Fruit fly (Drosophila melanogaster) whole organism, embryonic: ENCODE measurements around the gene slp1.

Experiments
- Adf1 ChIP-seq: fragments of 200-800 bp; sonication (Bioruptor generic); IDR thresholded peaks from 2 replicates; pipeline ENCODE4 v1.3.6; 2022; ENCODE audit warnings: missing biosample characterization, missing genetic modification characterization
- Atf-2 ChIP-seq: fragments of 200-800 bp; sonication (Bioruptor generic); optimal IDR thresholded peaks from 2 replicates; lab custom pipeline; 2016; ENCODE audit warnings: missing biosample characterization, missing genetic modification characterization
- C15 ChIP-seq: fragments of 200-800 bp; sonication (Bioruptor generic); IDR thresholded peaks from 3 replicates; pipeline ENCODE4 v1.3.6; 2022; ENCODE audit warnings: missing biosample characterization, missing genetic modification characterization
- CG11247 ChIP-seq: fragments of 200-800 bp; sonication (Bioruptor generic); IDR thresholded peaks from 2 replicates; pipeline ENCODE4 v1.3.6; 2022; ENCODE audit warnings: missing biosample characterization, missing genetic modification characterization
- CG12236 ChIP-seq: fragments of 200-800 bp; sonication (Bioruptor generic); optimal IDR thresholded peaks from 2 replicates; lab custom pipeline; 2016; ENCODE audit warnings: missing biosample characterization, missing genetic modification characterization
- CG14860 ChIP-seq: fragments of 200-800 bp; sonication (Bioruptor generic); IDR thresholded peaks from 3 replicates; pipeline ENCODE4 v1.3.6; 2022; ENCODE audit warnings: missing biosample characterization, missing genetic modification characterization; ENCODE audit not compliant: partially characterized antibody
- CG14965 ChIP-seq: fragments of 200-800 bp; sonication (Bioruptor generic); optimal IDR thresholded peaks from 2 replicates; lab custom pipeline; 2016; ENCODE audit warnings: missing biosample characterization, missing genetic modification characterization, borderline replicate concordance
- CG15696 ChIP-seq: fragments of 200-800 bp; sonication (Bioruptor generic); optimal IDR thresholded peaks from 2 replicates; lab custom pipeline; 2019; ENCODE audit warnings: missing biosample characterization, mild to moderate bottlenecking, missing genetic modification characterization, moderate library complexity
- CG17385 ChIP-seq: fragments of 200-800 bp; sonication (Bioruptor generic); optimal IDR thresholded peaks from 3 replicates; lab custom pipeline; 2018; ENCODE audit warnings: missing biosample characterization, mild to moderate bottlenecking, missing genetic modification characterization
- CG1832 ChIP-seq: fragments of 200-800 bp; sonication (Bioruptor generic); optimal IDR thresholded peaks from 2 replicates; lab custom pipeline; 2017; ENCODE audit warnings: missing biosample characterization, mild to moderate bottlenecking, missing genetic modification characterization, inconsistent platforms
- CG2129 ChIP-seq: fragments of 200-800 bp; sonication (Bioruptor generic); IDR thresholded peaks from 2 replicates; pipeline ENCODE4 v1.3.6; 2022; ENCODE audit warnings: missing biosample characterization, missing genetic modification characterization; ENCODE audit not compliant: partially characterized antibody
- CG31224 ChIP-seq: fragments of 200-800 bp; sonication (Bioruptor generic); IDR thresholded peaks from 2 replicates; pipeline ENCODE4 v1.3.6; 2022; ENCODE audit warnings: missing biosample characterization, missing genetic modification characterization
- CG31441 ChIP-seq: fragments of 200-800 bp; sonication (Bioruptor generic); IDR thresholded peaks from 2 replicates; pipeline ENCODE4 v1.3.6; 2022; ENCODE audit warnings: missing biosample characterization, missing genetic modification characterization
- CG3163 ChIP-seq: fragments of 200-800 bp; sonication (Bioruptor generic); optimal IDR thresholded peaks from 3 replicates; lab custom pipeline; 2016; ENCODE audit warnings: missing biosample characterization, missing genetic modification characterization
- CG3407 ChIP-seq: fragments of 200-800 bp; sonication (Bioruptor generic); optimal IDR thresholded peaks from 2 replicates; lab custom pipeline; 2018; ENCODE audit warnings: missing biosample characterization, mild to moderate bottlenecking, missing genetic modification characterization
- CG34224 ChIP-seq: fragments of 200-800 bp; sonication (Bioruptor generic); IDR thresholded peaks from 3 replicates; pipeline ENCODE4 v1.3.6; 2022; ENCODE audit warnings: missing biosample characterization, missing genetic modification characterization; ENCODE audit not compliant: partially characterized antibody
- CG3995 ChIP-seq: fragments of 200-800 bp; sonication (Bioruptor generic); optimal IDR thresholded peaks from 3 replicates; lab custom pipeline; 2016; ENCODE audit warnings: missing biosample characterization, missing genetic modification characterization
- CG4730 ChIP-seq: fragments of 200-800 bp; sonication (Bioruptor generic); IDR thresholded peaks from 2 replicates; pipeline ENCODE4 v1.3.6; 2022; ENCODE audit warnings: missing biosample characterization, missing genetic modification characterization
- CG5953 ChIP-seq: fragments of 200-800 bp; sonication (Bioruptor generic); IDR thresholded peaks from 2 replicates; pipeline ENCODE4 v1.3.6; 2022; ENCODE audit warnings: missing biosample characterization, missing genetic modification characterization
- CG6689 ChIP-seq: fragments of 200-800 bp; sonication (Bioruptor generic); IDR thresholded peaks from 2 replicates; pipeline ENCODE4 v1.3.6; 2022; ENCODE audit warnings: missing biosample characterization, missing genetic modification characterization
- CHES-1-like ChIP-seq: fragments of 200-800 bp; sonication (Bioruptor generic); optimal IDR thresholded peaks from 2 replicates; lab custom pipeline; 2016; ENCODE audit warnings: missing biosample characterization, missing genetic modification characterization
- Dbx ChIP-seq: fragments of 200-800 bp; sonication (Bioruptor generic); IDR thresholded peaks from 3 replicates; pipeline ENCODE4 v1.3.6; 2022; ENCODE audit warnings: missing biosample characterization, missing genetic modification characterization
- Ets65A ChIP-seq: fragments of 200-800 bp; sonication (Bioruptor generic); peaks from one replicate; lab custom pipeline; 2016; ENCODE audit warnings: missing biosample characterization, missing genetic modification characterization
- Hand ChIP-seq: fragments of 200-800 bp; sonication (Bioruptor generic); optimal IDR thresholded peaks from 2 replicates; lab custom pipeline; 2017; ENCODE audit warnings: mild to moderate bottlenecking, missing biosample characterization, missing genetic modification reagents, missing genetic modification characterization
- Hr78 ChIP-seq, 2 experiments: fragments of 200-800 bp in 1 of 2; fragments of >200 bp in 1 of 2; sonication (Bioruptor generic) in 1 of 2; optimal IDR thresholded peaks; 2 replicates each; lab custom pipeline; 2017 to 2019; ENCODE audit warnings: missing biosample characterization in 2 of 2, missing genetic modification characterization in 2 of 2, mild to moderate bottlenecking in 1 of 2, moderate library complexity in 1 of 2
- Mrtf ChIP-seq: fragments of 200-800 bp; sonication (Bioruptor generic); IDR thresholded peaks from 3 replicates; pipeline ENCODE4 v1.3.6; 2022; ENCODE audit warnings: missing biosample characterization, missing genetic modification characterization
- Neu2 ChIP-seq: fragments of 200-800 bp; sonication (Bioruptor generic); optimal IDR thresholded peaks from 3 replicates; lab custom pipeline; 2016; ENCODE audit warnings: missing biosample characterization, missing genetic modification characterization, borderline replicate concordance
- Ptx1 ChIP-seq: fragments of 200-800 bp; sonication (Bioruptor generic); IDR thresholded peaks from 2 replicates; pipeline ENCODE4 v1.3.6; 2022; ENCODE audit warnings: missing biosample characterization, missing genetic modification characterization
- Ravus ChIP-seq: fragments of 200-800 bp; sonication (Bioruptor generic); IDR thresholded peaks from 2 replicates; pipeline ENCODE4 v1.3.6; 2022; ENCODE audit warnings: missing biosample characterization, missing genetic modification characterization
- Xbp1 ChIP-seq: fragments of 200-800 bp; sonication (Bioruptor generic); optimal IDR thresholded peaks from 3 replicates; lab custom pipeline; 2016; ENCODE audit warnings: missing biosample characterization, mild to moderate bottlenecking, missing genetic modification characterization
- caup ChIP-seq: fragments of 200-800 bp; sonication (Bioruptor generic); optimal IDR thresholded peaks from 3 replicates; lab custom pipeline; 2017; ENCODE audit warnings: missing biosample characterization, mild to moderate bottlenecking, missing genetic modification characterization, moderate library complexity; ENCODE audit not compliant: severe bottlenecking
- chinmo ChIP-seq: fragments of 200-800 bp; sonication (Bioruptor generic); IDR thresholded peaks from 4 replicates; pipeline ENCODE4 v1.3.6; 2022; ENCODE audit warnings: missing biosample characterization, missing genetic modification characterization; ENCODE audit not compliant: partially characterized antibody
- chn ChIP-seq: fragments of 200-800 bp; sonication (Bioruptor generic); optimal IDR thresholded peaks from 2 replicates; lab custom pipeline; 2016; ENCODE audit warnings: missing biosample characterization, missing genetic modification characterization
- corto ChIP-seq: fragments of 200-800 bp; sonication (Bioruptor generic); optimal IDR thresholded peaks from 2 replicates; lab custom pipeline; 2016; ENCODE audit warnings: missing biosample characterization, mild to moderate bottlenecking, missing genetic modification characterization, moderate library complexity
- croc ChIP-seq: fragments of 200-800 bp; sonication (Bioruptor generic); conservative IDR thresholded peaks from 3 replicates; pipeline ENCODE4 v1.3.6; 2022; ENCODE audit warnings: missing biosample characterization, missing genetic modification characterization
- ems ChIP-seq: fragments of 200-800 bp; sonication (Bioruptor generic); optimal IDR thresholded peaks from 3 replicates; lab custom pipeline; 2016; ENCODE audit warnings: missing biosample characterization, missing genetic modification characterization
- gro ChIP-seq: fragments of 200-800 bp; sonication (Bioruptor generic); optimal IDR thresholded peaks from 2 replicates; lab custom pipeline; 2016; ENCODE audit warnings: missing biosample characterization, missing genetic modification characterization
- gsb ChIP-seq: fragments of 200-800 bp; sonication (Bioruptor generic); IDR thresholded peaks from 2 replicates; pipeline ENCODE4 v1.3.6; 2022; ENCODE audit warnings: missing biosample characterization, missing genetic modification characterization
- ken ChIP-seq: fragments of 200-800 bp; sonication (Bioruptor generic); IDR thresholded peaks from 3 replicates; pipeline ENCODE4 v1.3.6; 2022; ENCODE audit warnings: missing biosample characterization, missing genetic modification characterization
- lbe ChIP-seq: fragments of 200-800 bp; sonication (Bioruptor generic); optimal IDR thresholded peaks from 2 replicates; lab custom pipeline; 2016; ENCODE audit warnings: missing biosample characterization, mild to moderate bottlenecking, missing genetic modification characterization
- mam ChIP-seq: fragments of 200-800 bp; sonication (Bioruptor generic); optimal IDR thresholded peaks from 3 replicates; lab custom pipeline; 2016; ENCODE audit warnings: missing biosample characterization, missing genetic modification characterization
- nerfin-1 ChIP-seq: fragments of 200-800 bp; sonication (Bioruptor generic); optimal IDR thresholded peaks from 3 replicates; lab custom pipeline; 2019; ENCODE audit warnings: missing biosample characterization, mild to moderate bottlenecking, missing genetic modification characterization, moderate library complexity
- nom ChIP-seq: fragments of 200-800 bp; sonication (Bioruptor generic); optimal IDR thresholded peaks from 2 replicates; lab custom pipeline; 2017; ENCODE audit warnings: missing biosample characterization, missing genetic modification characterization, mild to moderate bottlenecking, moderate library complexity, missing genetic modification reagents
- pfk ChIP-seq: fragments of 200-800 bp; sonication (Bioruptor generic); optimal IDR thresholded peaks from 2 replicates; lab custom pipeline; 2018; ENCODE audit warnings: missing biosample characterization, mild to moderate bottlenecking, missing genetic modification characterization, moderate library complexity
- rib ChIP-seq: fragments of 200-800 bp; sonication (Bioruptor generic); IDR thresholded peaks from 2 replicates; pipeline ENCODE4 v1.3.6; 2022; ENCODE audit warnings: missing biosample characterization, missing genetic modification characterization
- row ChIP-seq: fragments of 200-800 bp; sonication (Bioruptor generic); IDR thresholded peaks from 3 replicates; pipeline ENCODE4 v1.3.6; 2022; ENCODE audit warnings: missing biosample characterization, missing genetic modification characterization
- run ChIP-seq: fragments of 200-800 bp; sonication (Bioruptor generic); optimal IDR thresholded peaks from 3 replicates; lab custom pipeline; 2018; ENCODE audit warnings: missing biosample characterization, mild to moderate bottlenecking, missing genetic modification characterization
- seq ChIP-seq: fragments of 200-800 bp; sonication (Bioruptor generic); IDR thresholded peaks from 2 replicates; pipeline ENCODE4 v1.3.6; 2022; ENCODE audit warnings: missing biosample characterization, missing genetic modification characterization
- tll ChIP-seq, 2 experiments: fragments of 200-800 bp in 1 of 2; fragments of >200 bp in 1 of 2; sonication (Bioruptor generic) in 1 of 2; optimal IDR thresholded peaks; 2 replicates each; lab custom pipeline; 2017 to 2019; ENCODE audit warnings: missing biosample characterization in 2 of 2, missing genetic modification characterization in 2 of 2, mild to moderate bottlenecking in 1 of 2, moderate library complexity in 1 of 2
- wek ChIP-seq: fragments of 200-800 bp; sonication (Bioruptor generic); optimal IDR thresholded peaks from 3 replicates; lab custom pipeline; 2018; ENCODE audit warnings: missing biosample characterization, mild to moderate bottlenecking, missing genetic modification characterization, moderate library complexity

slp1 gene

DNA sequence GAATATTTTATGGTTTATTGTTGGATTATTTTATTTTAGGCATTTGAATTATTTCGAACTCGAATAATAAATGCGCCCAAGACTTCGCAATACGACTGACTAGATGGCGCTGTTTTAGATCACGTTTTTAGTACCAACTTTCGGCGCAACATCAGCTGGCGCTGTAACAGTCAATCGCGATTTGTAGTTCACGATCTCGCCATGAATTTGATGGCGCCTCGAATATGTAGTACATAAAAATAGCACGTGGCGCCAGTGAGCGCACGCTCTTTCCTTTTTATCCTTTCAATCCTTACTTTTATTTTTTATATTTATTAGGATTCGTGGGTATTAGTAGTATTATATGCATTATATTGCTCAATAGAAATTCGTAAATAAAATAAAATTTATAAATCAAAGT lies 39.2 kb upstream of the slp1 start (continued):
- TF ChIP-seq Ravus (GFP tag; lab: Robert Waterston, UW) = no peak
- no peak for TF ChIP-seq CG1832 (GFP tag; lab: Kevin White, UChicago)
- TF ChIP-seq CG14965 (GFP tag; lab: Kevin White, UChicago) = no peak
- peak; percentile 40 for TF ChIP-seq caup (GFP tag; lab: Kevin White, UChicago)
- peak; percentile 81 for TF ChIP-seq ken
- peak; percentile 76 for TF ChIP-seq CG6689 (GFP tag; lab: Robert Waterston, UW)
- peak; percentile 66; the same call in 2 of the 3 replicates for TF ChIP-seq croc
- peak; percentile 89 for TF ChIP-seq Mrtf
- no peak for TF ChIP-seq CG34224
- TF ChIP-seq chinmo (GFP tag; lab: Robert Waterston, UW) = 0 out of 4 replicates have a peak, but pooled peaks have one; percentile 5
- no peak for TF ChIP-seq Neu2 (GFP tag; lab: Kevin White, UChicago)
- no peak for TF ChIP-seq CG2129 (GFP tag; lab: Robert Waterston, UW)
- no peak for TF ChIP-seq rib (GFP tag; lab: Robert Waterston, UW)
- TF ChIP-seq chn (GFP tag; lab: Kevin White, UChicago) = peak; percentile 84
- peak; percentile 36; the same call in 1 of the 2 replicates for TF ChIP-seq seq (GFP tag; lab: Robert Waterston, UW)
- TF ChIP-seq Dbx (GFP tag; lab: Robert Waterston, UW) = peak; percentile 87
- peak; percentile 82 for TF ChIP-seq CG4730 (GFP tag; lab: Robert Waterston, UW)
- TF ChIP-seq CG12236 (GFP tag; lab: Kevin White, UChicago) = peak; percentile 8
- TF ChIP-seq tll (GFP tag; optimal IDR thresholded peaks at IDR 0.05; lab: Kevin White, UChicago) = no peak
- TF ChIP-seq CG3995 = no peak
- TF ChIP-seq CG3163 (GFP tag; lab: Kevin White, UChicago) = peak; percentile 44
- peak; percentile 74 for TF ChIP-seq Atf-2
- 0 out of 2 replicates have a peak, but pooled peaks have one; percentile 48 for TF ChIP-seq gsb (GFP tag; lab: Robert Waterston, UW)
- peak; percentile 9 for TF ChIP-seq lbe (GFP tag; lab: Kevin White, UChicago)
- 0 out of 2 replicates have a peak, but pooled peaks have one; percentile 26 for TF ChIP-seq Adf1 (GFP tag; lab: Robert Waterston, UW)
- peak; percentile 64 for TF ChIP-seq CG17385 (GFP tag; lab: Kevin White, UChicago)
- peak; percentile 52 for TF ChIP-seq row (GFP tag; lab: Robert Waterston, UW)
- TF ChIP-seq nerfin-1 = no peak
- TF ChIP-seq gro (GFP tag; lab: Kevin White, UChicago) = peak; percentile 29
- TF ChIP-seq pfk (GFP tag; lab: Kevin White, UChicago) = no peak
- no peak for TF ChIP-seq corto (GFP tag; lab: Kevin White, UChicago)
- TF ChIP-seq Ets65A (GFP tag; lab: Kevin White, UChicago) = peak; percentile 94
- no peak for TF ChIP-seq CG31224 (GFP tag; lab: Robert Waterston, UW)
- peak; percentile 91 for TF ChIP-seq Ptx1 (GFP tag; lab: Robert Waterston, UW)
- peak; percentile 8 for TF ChIP-seq wek (GFP tag; lab: Kevin White, UChicago)
- peak; percentile 83 for TF ChIP-seq Xbp1 (GFP tag; lab: Kevin White, UChicago)
- TF ChIP-seq CG5953 (GFP tag; lab: Robert Waterston, UW) = peak; percentile 84
- no peak for TF ChIP-seq Hand (GFP tag; lab: Kevin White, UChicago)
- TF ChIP-seq run = no peak
- peak; percentile 80 for TF ChIP-seq CG15696 (tag; lab: Kevin White, UChicago)
- peak; percentile 18; the same call in 1 of the 2 replicates for TF ChIP-seq CG31441 (GFP tag; lab: Robert Waterston, UW)
- TF ChIP-seq CG14860 (GFP tag; lab: Robert Waterston, UW) = no peak
- peak; percentile 94 for TF ChIP-seq CG11247 (GFP tag; lab: Robert Waterston, UW)
- peak; percentile 59 for TF ChIP-seq mam (GFP tag; lab: Kevin White, UChicago)
- TF ChIP-seq CG3407 (GFP tag; lab: Kevin White, UChicago) = peak; percentile 61
- no peak for TF ChIP-seq nom (GFP tag; lab: Kevin White, UChicago)
- TF ChIP-seq C15 (GFP tag; lab: Robert Waterston, UW) = 0 out of 3 replicates have a peak, but pooled peaks have one; percentile 19
- no peak for TF ChIP-seq ems (GFP tag; lab: Kevin White, UChicago)
- no peak for TF ChIP-seq Hr78 (GFP tag; optimal IDR thresholded peaks at IDR 0.05; lab: Kevin White, UChicago)
- peak; percentile 68 for TF ChIP-seq CHES-1-like (GFP tag; lab: Kevin White, UChicago)
